Worm (Caenorhabditis elegans): ENCODE data around the gene R07C3.13.
A peak's percentile ranks its signal among the peaks of the same experiment; 100 is the strongest.
"Not testable (repeated sequence)": the region's sequence is repeated elsewhere in the genome, so short reads cannot be mapped to it uniquely, and the experiment has no call there.

Gene R07C3.13

ce11 chrII:950374-950773 lies 23.1 kb upstream of the R07C3.13 start:
- TF ChIP-seq ztf-29 (GFP tag; IDR thresholded peaks at IDR 0.05) (no peak), klf-2 (GFP tag; conservative IDR thresholded peaks at IDR 0.05) (no peak), cog-1 (tag; optimal IDR thresholded peaks at IDR 0.05) (no peak), med-1 (GFP tag; optimal IDR thresholded peaks at IDR 0.05; ENCODE audit: insufficient read depth) (no peak), tab-1 (GFP tag; IDR thresholded peaks at IDR 0.05) (no peak), ref-1 (GFP tag; conservative IDR thresholded peaks at IDR 0.05) (no peak), ztf-23 (GFP tag; IDR thresholded peaks at IDR 0.05) (no peak), T22C8.4 (GFP tag; IDR thresholded peaks at IDR 0.05) (no peak), flt-1 (GFP tag; IDR thresholded peaks at IDR 0.05) (no peak)

ce11 chrII:948091-948490 lies 20.9 kb upstream of the R07C3.13 start, which contains the start of gene fbxc-32:
Gene fbxc-32, minus strand, starts transcription at chrII:948191.
- TF ChIP-seq T22C8.4 (GFP tag; IDR thresholded peaks at IDR 0.05) (no peak), ref-1 (GFP tag; conservative IDR thresholded peaks at IDR 0.05) (no peak), ztf-29 (GFP tag; IDR thresholded peaks at IDR 0.05) (no peak), med-1 (GFP tag; optimal IDR thresholded peaks at IDR 0.05; ENCODE audit: insufficient read depth) (no peak), tab-1 (GFP tag; IDR thresholded peaks at IDR 0.05) (no peak), flt-1 (GFP tag; IDR thresholded peaks at IDR 0.05) (no peak), klf-2 (GFP tag; conservative IDR thresholded peaks at IDR 0.05) (no peak), cog-1 (tag; optimal IDR thresholded peaks at IDR 0.05) (no peak), ztf-23 (GFP tag; IDR thresholded peaks at IDR 0.05) (no peak)

DNA sequence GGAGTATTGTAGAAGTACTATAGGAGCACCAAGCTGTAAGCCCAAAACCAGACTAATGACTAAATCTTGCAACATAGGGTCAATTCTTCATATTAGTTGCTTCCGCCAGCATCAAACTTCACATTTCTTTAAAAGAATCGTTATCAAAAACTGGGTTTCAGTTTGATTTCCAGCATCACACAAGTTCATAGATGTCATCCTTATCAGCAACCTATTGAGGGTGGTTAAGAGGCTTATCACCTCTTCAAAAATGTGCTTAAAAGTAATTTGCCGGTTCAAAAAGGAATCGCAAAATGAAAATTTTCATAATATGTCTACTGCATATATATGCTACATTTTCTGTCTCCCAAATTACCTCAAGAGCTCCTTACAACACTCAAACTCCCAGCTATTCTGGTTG lies 16.5 kb upstream of the R07C3.13 start, which contains the start of gene clec-43:
Gene clec-43, plus strand, starts transcription at position 294 of the 400 bp plus-strand sequence.
- TF ChIP-seq ztf-29 (GFP tag; IDR thresholded peaks at IDR 0.05) (no peak), tab-1 (GFP tag; IDR thresholded peaks at IDR 0.05) (no peak)

DNA sequence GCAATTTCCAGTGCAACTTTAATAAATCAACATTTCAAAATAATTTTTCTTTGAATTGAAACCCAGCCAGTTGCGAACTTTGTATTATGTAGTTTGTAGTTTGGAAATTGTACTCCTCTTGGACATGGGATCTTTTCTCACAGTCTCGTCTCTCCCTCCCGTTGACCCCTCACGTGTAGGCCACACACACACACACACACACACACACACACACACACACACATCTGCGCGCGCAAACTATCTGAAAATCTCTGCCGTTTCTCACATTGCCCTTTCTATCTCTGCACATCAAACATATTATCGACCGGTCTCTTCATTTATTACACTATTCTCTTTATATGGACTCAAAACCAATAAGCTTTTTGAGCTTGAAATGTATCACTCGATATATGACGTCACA lies 13.5 kb upstream of the R07C3.13 start, which contains the start of gene fbxc-36:
Gene fbxc-36, plus strand, starts transcription at position 205 of the 400 bp plus-strand sequence.
- no peak for TF ChIP-seq med-1 (GFP tag; optimal IDR thresholded peaks at IDR 0.05; ENCODE audit: insufficient read depth)
- no peak for TF ChIP-seq ref-1 (GFP tag; conservative IDR thresholded peaks at IDR 0.05)
- no peak for TF ChIP-seq ztf-23 (GFP tag; IDR thresholded peaks at IDR 0.05)
- TF ChIP-seq klf-2 (GFP tag; conservative IDR thresholded peaks at IDR 0.05) = no peak
- TF ChIP-seq tab-1 (GFP tag; IDR thresholded peaks at IDR 0.05) = no peak
- TF ChIP-seq T22C8.4 (GFP tag; IDR thresholded peaks at IDR 0.05) = no peak
- TF ChIP-seq cog-1 (tag; optimal IDR thresholded peaks at IDR 0.05) = no peak
- TF ChIP-seq flt-1 (GFP tag; IDR thresholded peaks at IDR 0.05) = no peak
- no peak for TF ChIP-seq ztf-29 (GFP tag; IDR thresholded peaks at IDR 0.05)

DNA sequence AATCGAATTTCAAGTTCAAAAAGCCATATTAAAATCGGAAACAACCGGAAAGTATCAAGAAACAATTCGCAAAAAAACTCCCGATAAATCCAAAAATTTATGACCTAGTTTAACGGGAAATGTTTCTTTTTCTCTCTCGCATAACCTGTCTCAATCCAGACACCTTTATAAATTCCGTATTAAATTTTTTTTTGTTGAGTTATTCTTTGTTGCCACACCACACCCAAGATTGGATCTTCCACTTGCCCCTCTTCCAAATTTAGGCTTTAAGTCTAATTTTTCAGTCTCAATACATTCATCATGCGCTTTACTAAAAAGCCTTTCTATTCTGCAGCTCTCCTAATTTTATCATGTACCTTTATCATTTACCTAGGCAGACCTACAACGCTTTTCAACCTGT lies 11.3 kb upstream of the R07C3.13 start, which contains the start of gene R07C3.3:
Gene R07C3.3, plus strand, starts transcription at position 301 of the 400 bp plus-strand sequence.
- TF ChIP-seq ztf-29 (GFP tag; IDR thresholded peaks at IDR 0.05) = no peak
- TF ChIP-seq cog-1 (tag; optimal IDR thresholded peaks at IDR 0.05) = no peak
- TF ChIP-seq flt-1 (GFP tag; IDR thresholded peaks at IDR 0.05) = no peak
- TF ChIP-seq med-1 (GFP tag; optimal IDR thresholded peaks at IDR 0.05; ENCODE audit: insufficient read depth) = no peak
- no peak for TF ChIP-seq ztf-23 (GFP tag; IDR thresholded peaks at IDR 0.05)
- TF ChIP-seq T22C8.4 (GFP tag; IDR thresholded peaks at IDR 0.05) = no peak
- no peak for TF ChIP-seq ref-1 (GFP tag; conservative IDR thresholded peaks at IDR 0.05)
- TF ChIP-seq tab-1 (GFP tag; IDR thresholded peaks at IDR 0.05) = no peak
- no peak for TF ChIP-seq klf-2 (GFP tag; conservative IDR thresholded peaks at IDR 0.05)

DNA sequence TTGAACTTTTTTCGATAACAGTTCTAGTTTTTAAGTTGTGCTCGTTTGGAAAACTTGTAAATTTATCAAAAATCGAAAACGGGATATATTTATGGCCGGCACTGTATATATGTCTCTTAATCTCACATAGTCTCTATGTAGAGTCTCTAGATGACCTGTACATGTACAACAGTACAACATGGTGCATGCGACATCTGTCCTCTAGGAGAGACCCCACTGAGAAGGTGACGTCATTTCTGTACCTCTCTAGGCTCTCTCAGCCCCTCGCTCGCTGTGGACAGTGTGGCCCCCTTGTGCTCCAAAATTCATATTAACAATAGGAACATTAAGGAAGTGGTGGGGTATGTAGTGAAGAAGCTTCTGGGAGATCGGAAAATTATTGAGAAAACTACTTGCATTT lies 10.0 kb upstream of the R07C3.13 start:
- TF ChIP-seq flt-1 (GFP tag; IDR thresholded peaks at IDR 0.05) (peak; percentile 54; the same call in 1 of the 2 replicates), med-1 (GFP tag; optimal IDR thresholded peaks at IDR 0.05; ENCODE audit: insufficient read depth) (no peak)

DNA sequence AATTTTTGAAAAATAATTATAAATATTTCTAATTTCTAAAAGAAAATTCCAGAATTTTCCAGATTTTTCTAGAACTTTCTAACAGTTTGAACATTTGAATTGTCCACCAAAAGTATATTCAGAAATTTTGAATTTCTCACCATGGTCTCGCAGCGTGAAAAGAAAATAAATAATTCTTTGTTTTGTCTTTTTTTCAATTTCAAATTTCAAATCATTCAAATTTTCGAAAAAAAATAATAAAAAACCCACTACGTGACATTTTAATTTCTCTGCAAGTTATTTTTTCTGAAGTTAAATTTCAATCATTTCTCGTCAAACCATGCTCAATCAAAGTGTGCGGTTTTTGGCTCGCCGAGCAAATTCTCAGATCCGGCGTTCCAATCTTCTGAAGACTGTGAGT lies 5.5 kb upstream of the R07C3.13 start, which contains the start of gene acs-15:
Gene acs-15, plus strand, starts transcription at position 301 of the 400 bp plus-strand sequence.
- TF ChIP-seq ztf-29 (GFP tag; IDR thresholded peaks at IDR 0.05) (no peak), cog-1 (tag; optimal IDR thresholded peaks at IDR 0.05) (no peak), flt-1 (GFP tag; IDR thresholded peaks at IDR 0.05) (no peak), T22C8.4 (GFP tag; IDR thresholded peaks at IDR 0.05) (no peak), ztf-23 (GFP tag; IDR thresholded peaks at IDR 0.05) (no peak), tab-1 (GFP tag; IDR thresholded peaks at IDR 0.05) (no peak), klf-2 (GFP tag; conservative IDR thresholded peaks at IDR 0.05) (no peak), med-1 (GFP tag; optimal IDR thresholded peaks at IDR 0.05; ENCODE audit: insufficient read depth) (no peak), ref-1 (GFP tag; conservative IDR thresholded peaks at IDR 0.05) (no peak)

ce11 chrII:930871-931270 lies 3.6 kb upstream of the R07C3.13 start, which contains the start of gene fbxc-34:
Gene fbxc-34, plus strand, starts transcription at chrII:931171.
- TF ChIP-seq ztf-23 (GFP tag; IDR thresholded peaks at IDR 0.05); cog-1 (tag; optimal IDR thresholded peaks at IDR 0.05); tab-1 (GFP tag; IDR thresholded peaks at IDR 0.05): not testable (repeated sequence)

DNA sequence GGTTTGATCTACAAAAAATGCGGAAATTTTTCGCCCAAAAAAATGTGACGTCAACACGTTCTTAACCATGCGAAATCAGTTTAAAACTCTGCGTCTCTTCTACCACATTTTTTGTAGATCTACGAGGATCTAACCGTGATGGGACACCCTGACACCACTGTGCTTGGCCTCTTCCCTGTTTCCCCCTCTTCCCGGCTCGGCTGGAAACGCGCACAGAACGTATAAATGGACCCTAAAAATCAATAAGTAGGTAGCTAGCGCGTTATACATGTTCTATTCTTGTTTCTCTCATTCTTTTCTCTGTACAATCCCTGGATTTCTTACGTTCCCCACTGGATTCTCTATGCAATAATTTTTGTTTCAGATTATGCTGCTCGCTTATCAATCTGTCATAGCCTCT lies 3.7 kb downstream of the R07C3.13 start, which contains the start of gene fbxc-28:
Gene fbxc-28, plus strand, starts transcription at position 301 of the 400 bp plus-strand sequence.
- TF ChIP-seq flt-1 (GFP tag; IDR thresholded peaks at IDR 0.05) (no peak), med-1 (GFP tag; optimal IDR thresholded peaks at IDR 0.05; ENCODE audit: insufficient read depth) (no peak), cog-1 (tag; optimal IDR thresholded peaks at IDR 0.05) (no peak), ref-1 (GFP tag; conservative IDR thresholded peaks at IDR 0.05) (no peak), tab-1 (GFP tag; IDR thresholded peaks at IDR 0.05) (no peak), ztf-23 (GFP tag; IDR thresholded peaks at IDR 0.05) (no peak), klf-2 (GFP tag; conservative IDR thresholded peaks at IDR 0.05) (no peak), ztf-29 (GFP tag; IDR thresholded peaks at IDR 0.05) (no peak), T22C8.4 (GFP tag; IDR thresholded peaks at IDR 0.05) (no peak)

DNA sequence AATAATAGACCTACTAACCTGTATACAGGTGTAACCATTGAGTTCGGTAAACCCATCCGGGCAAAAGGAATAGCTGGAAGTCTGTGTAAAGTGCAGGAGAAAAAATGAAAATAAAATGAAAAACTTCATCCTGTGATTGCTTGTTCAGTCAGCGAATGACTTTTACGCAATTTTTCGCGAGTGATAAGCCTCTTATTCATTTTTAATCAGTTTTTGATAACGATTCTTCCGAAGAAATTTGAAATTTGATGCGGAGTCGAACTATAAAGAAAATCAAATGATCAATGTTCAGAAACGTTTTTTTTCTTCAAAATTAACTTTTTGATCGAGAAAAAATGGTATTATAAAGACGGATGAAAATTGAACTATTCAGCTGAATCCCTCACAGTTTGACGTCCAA lies 4.5 kb downstream of the R07C3.13 start:
- TF ChIP-seq ztf-29 (GFP tag; IDR thresholded peaks at IDR 0.05) = no peak
- TF ChIP-seq T22C8.4 (GFP tag; IDR thresholded peaks at IDR 0.05) = no peak
- no peak for TF ChIP-seq cog-1 (tag; optimal IDR thresholded peaks at IDR 0.05)
- TF ChIP-seq tab-1 (GFP tag; IDR thresholded peaks at IDR 0.05) = no peak
- TF ChIP-seq klf-2 (GFP tag; conservative IDR thresholded peaks at IDR 0.05) = no peak
- TF ChIP-seq ref-1 (GFP tag; conservative IDR thresholded peaks at IDR 0.05) = no peak
- TF ChIP-seq ztf-23 (GFP tag; IDR thresholded peaks at IDR 0.05) = no peak
- TF ChIP-seq med-1 (GFP tag; optimal IDR thresholded peaks at IDR 0.05; ENCODE audit: insufficient read depth) = no peak
- TF ChIP-seq flt-1 (GFP tag; IDR thresholded peaks at IDR 0.05) = no peak

All from whole organism, midembryonic.